Fruit fly (Drosophila melanogaster) ovary, adult (tissue): Measurements from ENCODE around the gene Polr2B.

Experiments
- CG17801 ChIP-seq: fragments of 200-800 bp; optimal IDR thresholded peaks from 2 replicates; lab custom pipeline; 2019; ENCODE audit warnings: missing biosample characterization, mild to moderate bottlenecking, missing genetic modification characterization, moderate library complexity; ENCODE audit not compliant: partially characterized antibody

Polr2B gene

DNA sequence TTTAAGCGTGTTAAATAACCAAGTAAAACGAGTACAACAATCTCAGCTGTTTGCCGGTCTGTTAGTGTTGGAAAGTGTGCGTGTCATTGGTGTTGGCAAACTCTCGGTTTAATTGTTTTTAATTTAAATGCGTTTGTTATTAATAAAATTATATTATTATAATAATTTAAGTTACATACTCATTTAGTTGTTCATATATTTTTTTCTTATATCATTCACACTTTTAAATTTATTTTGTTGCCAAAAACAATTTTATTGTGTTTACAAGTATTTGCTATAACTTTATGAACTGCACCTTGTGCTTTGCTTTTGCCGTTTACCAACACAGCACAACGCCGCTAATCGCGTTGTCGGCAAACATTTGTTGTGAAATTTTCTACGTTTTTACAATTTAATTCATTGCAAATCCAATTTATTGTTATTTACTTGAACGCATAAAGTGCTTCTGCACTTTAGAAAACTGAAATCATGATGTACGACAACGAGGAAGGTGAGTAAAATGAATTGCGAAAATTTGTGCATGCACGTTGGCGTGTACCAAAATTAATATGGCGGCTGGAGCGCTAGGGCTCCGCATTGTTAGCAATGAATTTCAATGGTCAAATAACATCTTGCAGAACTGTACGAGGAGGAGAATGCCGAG is at the start of gene Polr2B, which contains the start of gene 140up:
Polr2B (plus strand) TSS at position 313 of the 643 bp plus-strand sequence.
140up (minus strand) TSS at position 70 of the 643 bp plus-strand sequence.
- peak; percentile 93 for TF ChIP-seq CG17801 (GFP tag; lab: Kevin White, UChicago)

DNA sequence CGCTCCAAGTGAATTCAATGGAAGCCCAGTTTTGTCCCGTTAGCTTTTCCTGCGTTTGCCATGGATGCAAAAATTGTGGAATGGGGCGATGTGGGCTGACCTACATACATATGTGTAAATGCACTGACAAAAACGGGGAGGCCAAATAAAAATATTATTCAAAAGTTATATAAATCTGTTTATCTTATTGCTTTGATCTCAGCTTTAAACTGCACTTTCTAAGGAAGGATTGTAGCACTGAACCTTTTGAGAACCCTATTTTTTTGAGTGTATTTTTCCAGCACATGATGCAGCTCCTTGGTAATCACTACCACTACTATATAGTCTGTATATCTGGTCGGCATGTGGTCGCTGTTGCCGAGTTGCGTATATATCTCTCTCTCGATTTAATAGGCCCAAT is 48.6 kb upstream of the Polr2B start:
- no peak for TF ChIP-seq CG17801 (GFP tag; lab: Kevin White, UChicago)

DNA sequence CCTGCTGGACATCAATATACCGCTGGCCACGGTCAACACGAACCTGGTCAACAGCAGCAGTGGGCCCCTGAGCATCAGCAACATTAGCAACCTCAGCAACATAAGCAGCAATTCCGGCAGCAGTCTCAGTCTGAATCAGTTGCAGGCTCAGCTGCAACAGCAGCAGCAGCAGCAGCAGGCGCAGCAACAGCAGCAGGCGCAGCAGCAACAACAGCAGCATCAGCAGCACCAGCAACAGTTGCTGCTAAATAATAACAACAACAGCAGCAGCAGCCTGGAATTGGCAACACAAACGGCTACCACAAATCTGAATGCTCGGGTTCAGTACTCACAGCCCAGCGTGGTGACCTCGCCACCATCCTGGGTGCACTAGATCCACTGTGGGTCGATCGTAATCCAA is 44.1 kb upstream of the Polr2B start:
- TF ChIP-seq CG17801 (GFP tag; lab: Kevin White, UChicago): no peak

dm6 chr3R:14085555-14085954 is 40.0 kb upstream of the Polr2B start:
- no peak for TF ChIP-seq CG17801 (GFP tag; lab: Kevin White, UChicago)

- TF ChIP-seq CG17801 (GFP tag; lab: Kevin White, UChicago): no peak
These were observed 37.4 kb upstream of the Polr2B start for dm6 chr3R:14088157-14088556.

dm6 chr3R:14088887-14089567 is 36.6 kb upstream of the Polr2B start, which contains the start of gene Npc2b:
Gene Npc2b (plus strand): TSS chr3R:14089517.
- peak; percentile 13 for TF ChIP-seq CG17801 (GFP tag; lab: Kevin White, UChicago)

dm6 chr3R:14095428-14095827 is 30.2 kb upstream of the Polr2B start:
- TF ChIP-seq CG17801 (GFP tag; lab: Kevin White, UChicago): no peak

dm6 chr3R:14095916-14096315 is 29.7 kb upstream of the Polr2B start:
- no peak for TF ChIP-seq CG17801 (GFP tag; lab: Kevin White, UChicago)

DNA sequence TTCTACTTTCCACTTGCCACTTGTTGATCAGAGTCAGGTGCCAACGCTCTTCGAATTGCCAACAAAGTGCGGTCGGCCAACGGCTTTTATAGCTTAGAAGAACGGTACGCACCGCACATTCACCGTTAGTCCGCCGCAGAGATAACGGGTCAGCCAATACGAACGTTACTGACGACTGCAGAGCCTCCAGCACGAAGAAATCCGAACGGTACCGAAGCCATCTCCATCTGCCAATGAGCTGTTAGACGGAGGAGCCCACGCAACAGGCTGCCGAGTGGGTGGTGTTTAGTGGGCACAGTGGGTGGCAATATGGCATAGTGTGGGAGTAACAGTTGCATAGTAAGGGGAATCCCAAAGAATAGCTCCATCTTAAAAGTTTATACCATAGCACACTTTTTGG is 28.8 kb upstream of the Polr2B start, which contains the start of gene CCHa1:
CCHa1 (minus strand) TSS at position 44 of the 400 bp plus-strand sequence.
- TF ChIP-seq CG17801 (GFP tag; lab: Kevin White, UChicago): no peak

- TF ChIP-seq CG17801 (GFP tag; lab: Kevin White, UChicago): no peak
These were observed 27.6 kb upstream of the Polr2B start, which contains the start of gene CG9920 for dm6 chr3R:14097980-14098379. Gene CG9920 (minus strand): TSS chr3R:14098080.

DNA sequence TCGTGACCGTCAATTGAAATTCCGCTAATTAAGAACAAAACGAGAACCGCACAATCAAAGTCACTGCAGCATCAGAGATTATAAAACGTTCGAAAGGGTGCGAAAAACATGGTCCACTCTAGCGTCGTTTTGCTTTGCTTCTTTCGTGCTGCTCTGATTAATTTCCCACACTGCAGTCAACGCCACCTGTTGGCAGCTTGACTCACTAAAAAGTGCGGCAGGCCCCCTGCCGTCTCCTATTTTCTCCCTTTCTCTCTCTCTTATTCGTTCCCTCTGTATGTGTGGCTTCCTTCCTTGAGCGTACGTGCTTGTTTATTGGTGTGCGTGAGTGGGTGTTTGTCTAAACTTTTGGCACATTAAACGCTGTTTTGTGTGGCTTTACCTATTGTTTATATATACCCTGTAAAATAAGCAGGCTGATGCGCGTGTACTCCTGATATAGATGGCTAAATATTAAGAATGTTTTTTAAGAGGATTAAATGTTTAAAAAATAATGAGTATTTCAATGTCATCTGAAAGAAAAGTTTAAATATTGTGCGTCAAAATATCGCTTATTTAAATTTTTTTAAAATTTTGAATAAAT is 27.0 kb upstream of the Polr2B start:
- no peak for TF ChIP-seq CG17801 (GFP tag; lab: Kevin White, UChicago)

DNA sequence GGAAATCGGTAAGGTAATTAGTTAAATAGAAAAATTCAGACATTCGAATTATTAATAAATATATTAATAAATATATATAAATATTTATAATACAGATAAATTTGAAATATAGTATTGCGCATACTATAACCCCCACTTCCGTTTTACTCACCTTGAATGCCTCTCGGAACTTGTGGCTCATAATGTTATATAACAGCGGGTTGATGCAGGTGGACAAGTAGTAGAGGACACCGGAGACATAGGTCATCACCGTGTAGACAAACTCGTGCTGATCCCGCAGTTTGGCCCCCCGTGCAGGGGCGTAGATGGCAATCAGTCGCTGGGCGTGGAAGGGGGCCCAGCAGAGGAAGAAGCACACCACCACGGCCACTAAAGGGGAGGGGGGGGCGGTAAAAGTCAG is 24.6 kb upstream of the Polr2B start:
- TF ChIP-seq CG17801 (GFP tag; lab: Kevin White, UChicago): no peak

DNA sequence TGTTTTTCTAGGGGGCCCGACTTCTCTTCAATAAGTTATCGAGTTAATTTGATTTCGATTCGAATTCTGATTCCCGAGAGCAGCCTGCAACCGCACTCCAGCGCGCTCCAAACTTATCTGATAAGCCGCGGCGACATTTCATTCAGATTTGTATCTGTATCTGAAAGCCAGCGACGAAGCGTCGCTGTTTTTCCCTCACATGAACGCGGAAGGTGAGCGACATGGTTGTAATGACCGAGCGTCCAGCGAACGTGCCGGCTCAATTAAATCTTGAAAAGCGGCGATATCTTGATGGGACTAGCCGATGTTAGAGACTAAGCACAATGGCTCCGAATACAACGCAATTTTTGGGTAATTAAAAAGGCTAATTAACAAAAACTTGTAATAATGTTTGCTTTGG is 22.6 kb upstream of the Polr2B start, which contains the start of gene PK1-R:
PK1-R (minus strand) TSS at position 101 of the 400 bp plus-strand sequence.
- no peak for TF ChIP-seq CG17801 (GFP tag; lab: Kevin White, UChicago)

DNA sequence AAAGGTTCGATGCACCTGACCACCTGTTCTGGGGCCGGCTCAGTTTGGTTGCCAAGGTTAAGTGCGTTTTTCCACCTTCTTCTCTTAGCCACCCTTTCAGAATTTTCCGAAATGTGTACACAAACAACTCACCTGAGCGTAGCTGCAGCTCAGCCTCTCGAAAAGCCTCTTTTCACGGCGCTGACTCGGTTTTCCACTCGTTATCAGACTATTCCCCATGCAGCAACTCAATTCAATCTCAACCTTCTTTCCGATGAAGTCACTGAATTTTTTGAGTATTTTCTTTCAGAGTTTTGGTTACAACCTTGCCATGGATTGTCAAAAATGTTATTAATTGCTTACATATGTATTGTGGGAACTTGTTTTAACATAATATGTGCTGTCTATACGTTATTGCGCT is 18.0 kb upstream of the Polr2B start:
- TF ChIP-seq CG17801 (GFP tag; lab: Kevin White, UChicago): no peak

DNA sequence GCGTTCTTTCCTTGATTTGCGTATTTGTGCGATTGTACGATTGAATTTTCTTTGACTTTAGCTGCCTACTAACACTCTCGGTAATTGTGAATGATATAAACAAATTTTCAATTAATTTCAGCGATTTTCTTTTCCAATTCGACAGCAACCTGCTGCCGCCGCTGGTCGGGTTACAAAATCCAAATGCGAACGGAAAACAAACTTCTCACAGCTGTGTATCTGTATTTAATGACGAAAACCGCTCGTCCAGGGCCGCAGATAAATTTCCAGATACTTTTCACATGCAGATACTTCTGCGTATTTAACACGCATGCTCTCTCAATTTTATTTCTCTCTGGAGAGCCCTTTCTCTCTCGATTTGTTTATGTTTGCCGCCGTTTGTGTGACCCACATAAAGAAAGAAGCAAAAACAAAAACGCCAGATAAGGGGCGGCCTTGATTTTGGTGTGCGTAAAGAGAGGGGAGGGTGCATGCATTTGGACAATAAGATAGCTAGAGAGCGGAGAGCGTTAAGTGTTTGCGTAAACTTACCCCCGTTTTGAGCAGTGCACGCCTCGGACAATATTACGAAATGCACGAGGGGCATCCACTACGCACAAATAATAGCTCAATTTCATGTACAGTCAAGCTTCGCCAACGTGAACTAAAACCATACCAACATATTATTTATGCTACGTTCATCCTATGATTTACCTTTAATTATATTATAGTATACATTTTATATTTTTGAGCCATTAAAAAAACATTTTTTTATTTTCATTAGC is 17.3 kb upstream of the Polr2B start, which contains the start of gene CG12402:
CG12402 (minus strand) TSS at position 164 of the 764 bp plus-strand sequence.
- no peak for TF ChIP-seq CG17801 (GFP tag; lab: Kevin White, UChicago)
